Worm (Caenorhabditis elegans): ENCODE measurements around the gene sms-5.

DNA sequence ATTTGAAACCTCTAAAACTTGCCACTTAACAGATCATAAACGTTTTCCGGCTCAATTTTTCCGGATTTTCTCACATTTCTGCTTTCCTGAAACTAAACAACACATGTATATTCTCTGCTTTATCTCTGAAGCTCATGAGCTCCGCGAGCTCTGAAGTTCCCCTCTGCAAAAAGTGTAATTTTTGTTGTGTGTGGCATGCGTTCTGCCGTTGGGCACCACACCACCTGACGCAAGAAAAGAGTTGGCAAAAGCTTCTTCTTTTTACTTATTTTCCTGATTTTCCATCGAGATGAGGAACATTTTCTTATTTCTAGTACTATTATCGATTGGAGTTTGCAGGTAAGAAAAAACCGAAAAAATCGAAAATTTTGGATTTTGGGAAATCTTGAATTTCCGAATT, 31.2 kb downstream of the sms-5 start, which contains the start of gene lgc-34:
- no peak for TF ChIP-seq F13C5.2 (tag; optimal IDR thresholded peaks at IDR 0.05)
- TF ChIP-seq ama-1 (optimal IDR thresholded peaks at IDR 0.05) = no peak
